Worm (Caenorhabditis elegans): ENCODE measurements around the gene nlp-51.
A peak's percentile ranks its signal among the peaks of the same experiment; 100 is the strongest.

Gene nlp-51

DNA sequence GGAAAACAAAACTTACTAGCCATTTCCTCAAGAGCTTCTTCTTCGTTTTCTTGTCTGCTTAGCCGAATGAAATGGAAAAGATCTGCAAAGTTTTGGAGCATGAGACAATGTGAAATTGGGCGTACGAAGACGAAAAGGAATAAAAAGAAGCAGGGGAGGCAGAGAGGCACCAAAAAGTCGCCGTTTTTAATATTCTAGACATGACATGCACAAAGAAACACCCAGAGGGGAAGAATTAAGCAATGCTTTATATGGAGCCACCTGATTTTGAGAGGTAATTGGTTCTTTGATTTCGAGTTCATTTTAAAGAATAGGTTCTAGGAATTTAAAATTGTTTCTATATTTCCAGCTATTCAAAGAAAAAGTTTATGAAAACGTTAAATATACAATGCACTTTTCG lies 5.3 kb downstream of the nlp-51 start, which contains the start of gene T24F1.4:
T24F1.4 (minus strand) TSS at position 101 of the 400 bp plus-strand sequence.
- TF ChIP-seq nhr-71 (tag; optimal IDR thresholded peaks at IDR 0.05) (peak; percentile 40), ceh-63 (GFP tag; optimal IDR thresholded peaks at IDR 0.05) (no peak), egl-13 (tag; optimal IDR thresholded peaks at IDR 0.05) (no peak), aly-2 (tag; optimal IDR thresholded peaks at IDR 0.05) (no peak), lin-39 (tag; optimal IDR thresholded peaks at IDR 0.05) (no peak), ceh-8 (GFP tag; optimal IDR thresholded peaks at IDR 0.05) (no peak), C16A3.4 (tag; optimal IDR thresholded peaks at IDR 0.05) (no peak), zag-1 (tag; optimal IDR thresholded peaks at IDR 0.05) (no peak), nhr-20 (tag; optimal IDR thresholded peaks at IDR 0.05) (no peak), lin-14 (GFP tag; optimal IDR thresholded peaks at IDR 0.05) (peak; percentile 21), mab-9 (GFP tag; IDR thresholded peaks at IDR 0.05) (no peak), fkh-8 (tag; optimal IDR thresholded peaks at IDR 0.05) (peak; percentile 44), grh-1 (GFP tag; IDR thresholded peaks at IDR 0.05) (no peak), pax-3 (tag; optimal IDR thresholded peaks at IDR 0.05) (no peak), ces-1 (GFP tag; optimal IDR thresholded peaks at IDR 0.05) (no peak), Y116A8C.19 (tag; optimal IDR thresholded peaks at IDR 0.05; ENCODE audit: borderline replicate concordance) (no peak)

DNA sequence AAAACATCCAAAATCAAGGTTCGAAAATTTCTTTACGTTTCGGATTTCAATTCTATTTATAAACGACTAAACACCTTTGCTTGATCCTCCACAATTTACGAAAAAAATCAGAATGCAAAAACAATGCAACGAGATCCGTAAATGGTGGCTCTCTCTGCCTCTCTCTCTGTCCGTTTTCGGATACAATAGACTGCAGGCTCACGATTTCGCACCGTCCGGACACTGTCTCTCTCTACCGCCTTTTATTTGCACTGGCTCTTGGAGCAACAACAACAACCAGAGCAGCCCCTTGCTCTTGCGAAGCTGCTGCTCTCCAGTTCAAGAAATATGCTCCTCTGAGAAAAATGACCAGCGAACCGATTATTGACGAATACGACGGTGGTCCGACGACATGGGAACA lies 7.3 kb downstream of the nlp-51 start, which contains the start of gene T24F1.7:
T24F1.7 (plus strand) TSS at position 301 of the 400 bp plus-strand sequence.
- TF ChIP-seq C04F5.9 (tag; optimal IDR thresholded peaks at IDR 0.05) (no peak), egl-27 (tag; optimal IDR thresholded peaks at IDR 0.05) (no peak), unc-30 (tag; optimal IDR thresholded peaks at IDR 0.05) (no peak), fkh-4 (tag; optimal IDR thresholded peaks at IDR 0.05; ENCODE audit: borderline replicate concordance) (no peak), nhr-11 (tag; optimal IDR thresholded peaks at IDR 0.05) (no peak)

DNA sequence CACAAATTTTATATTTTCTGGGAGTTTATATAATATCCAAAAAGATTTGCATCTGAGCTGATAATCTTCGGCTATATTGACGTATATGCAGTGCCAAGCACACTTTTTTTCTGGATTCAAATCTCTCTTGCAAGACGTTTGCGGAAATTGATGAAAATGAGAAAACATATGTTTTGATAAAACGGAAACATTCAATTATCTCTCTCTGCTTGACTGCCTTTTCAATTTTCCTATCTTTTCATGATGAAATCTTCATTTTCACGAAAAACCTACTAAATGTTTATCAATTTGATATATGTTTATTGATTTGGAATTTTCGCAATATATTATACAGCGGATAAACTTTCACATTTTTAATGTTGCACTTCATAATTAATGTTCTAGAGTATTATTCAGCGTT lies 11.5 kb downstream of the nlp-51 start:
- TF ChIP-seq lin-13 (GFP tag; optimal IDR thresholded peaks at IDR 0.05) (no peak), ztf-4 (tag; optimal IDR thresholded peaks at IDR 0.05) (no peak), ztf-11 (tag; optimal IDR thresholded peaks at IDR 0.05) (no peak), nhr-85 (tag) (peak; percentile 61), nhr-90 (tag; optimal IDR thresholded peaks at IDR 0.05; ENCODE audit: poor library complexity) (no peak), nhr-76 (tag; optimal IDR thresholded peaks at IDR 0.05) (no peak), nhr-28 (tag; optimal IDR thresholded peaks at IDR 0.05) (no peak), C16A3.4 (tag; optimal IDR thresholded peaks at IDR 0.05) (no peak), nhr-237 (tag; optimal IDR thresholded peaks at IDR 0.05) (no peak), ceh-82 (tag; optimal IDR thresholded peaks at IDR 0.05) (no peak), alr-1 (tag; optimal IDR thresholded peaks at IDR 0.05; ENCODE audit: borderline replicate concordance) (no peak), elt-2 (tag; optimal IDR thresholded peaks at IDR 0.05) (no peak), hlh-17 (GFP tag; optimal IDR thresholded peaks at IDR 0.05; ENCODE audit: borderline replicate concordance) (no peak), grh-1 (GFP tag; IDR thresholded peaks at IDR 0.05) (no peak), nhr-84 (tag; optimal IDR thresholded peaks at IDR 0.05) (no peak), egl-13 (tag; optimal IDR thresholded peaks at IDR 0.05) (no peak), blmp-1 (tag; optimal IDR thresholded peaks at IDR 0.05) (peak; percentile 70), irx-1 (tag; optimal IDR thresholded peaks at IDR 0.05) (no peak), lin-14 (GFP tag; optimal IDR thresholded peaks at IDR 0.05) (peak; percentile 34), isw-1 (GFP tag; IDR thresholded peaks at IDR 0.05) (no peak), dsc-1 (tag; optimal IDR thresholded peaks at IDR 0.05) (peak; percentile 44), nhr-47 (tag; optimal IDR thresholded peaks at IDR 0.05) (no peak), xbp-1 (tag; optimal IDR thresholded peaks at IDR 0.05) (no peak), aha-1 (tag; optimal IDR thresholded peaks at IDR 0.05) (no peak), nhr-20 (tag; optimal IDR thresholded peaks at IDR 0.05) (no peak), hlh-4 (tag; optimal IDR thresholded peaks at IDR 0.05) (no peak)
